Worm (Caenorhabditis elegans): ENCODE results near the gene M03E7.2.
A peak's percentile ranks its signal among the peaks of the same experiment; 100 is the strongest.

Gene M03E7.2

DNA sequence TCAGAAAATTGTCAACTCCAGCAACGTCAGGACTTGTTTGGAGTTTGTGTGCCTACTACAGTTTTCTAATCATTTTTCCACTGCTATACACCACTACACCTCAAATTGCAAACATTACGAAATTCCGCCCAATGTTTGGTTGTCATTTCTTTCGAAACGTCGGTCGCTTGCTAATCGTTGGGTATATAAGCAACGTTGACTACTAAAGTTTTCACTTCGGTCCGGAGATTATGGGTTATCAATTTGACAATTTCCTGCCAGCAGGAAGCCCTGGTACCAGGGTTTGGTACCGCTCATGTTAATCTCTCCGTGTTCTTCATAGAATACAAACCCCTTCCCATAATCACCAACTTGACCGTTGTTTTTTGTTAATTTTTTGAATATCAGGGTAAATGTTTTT, 41.4 kb upstream of the M03E7.2 start (continued):
- 0 out of 2 replicates have a peak, but pooled peaks have one; percentile 63 for TF ChIP-seq egl-43 (GFP tag; IDR thresholded peaks at IDR 0.05)
- TF ChIP-seq daf-16 (GFP tag; optimal IDR thresholded peaks at IDR 0.05), result peak in 1 of 2 experiments; percentile 44
- TF ChIP-seq daf-16 (tag; optimal IDR thresholded peaks at IDR 0.05), result peak; percentile 90
- 0 out of 2 replicates have a peak, but pooled peaks have one; percentile 18 for TF ChIP-seq tra-1 (GFP tag; IDR thresholded peaks at IDR 0.05)
- TF ChIP-seq nhr-41 (GFP tag; IDR thresholded peaks at IDR 0.05), result 0 out of 2 replicates have a peak, but pooled peaks have one; percentile 33
- TF ChIP-seq nhr-48 (tag; optimal IDR thresholded peaks at IDR 0.05), result peak; percentile 55
- TF ChIP-seq snpc-1.2 (GFP tag; IDR thresholded peaks at IDR 0.05), result no peak
- no peak for TF ChIP-seq hlh-11 (tag; optimal IDR thresholded peaks at IDR 0.05)
- TF ChIP-seq hif-1 (tag; optimal IDR thresholded peaks at IDR 0.05), result peak in 1 of 2 experiments; percentile 59
- TF ChIP-seq lin-1 (GFP tag; IDR thresholded peaks at IDR 0.05), result peak; percentile 64; the same call in 1 of the 2 replicates
- TF ChIP-seq hlh-30 (tag; optimal IDR thresholded peaks at IDR 0.05; ENCODE audit: insufficient read depth), result peak; percentile 17
- TF ChIP-seq lin-29 (GFP tag; IDR thresholded peaks at IDR 0.05), result no peak
- no peak for TF ChIP-seq jun-1 (tag; optimal IDR thresholded peaks at IDR 0.05)
- peak; percentile 47 for TF ChIP-seq pqm-1 (tag; optimal IDR thresholded peaks at IDR 0.05)
- peak; percentile 23 for TF ChIP-seq lin-13 (GFP tag; optimal IDR thresholded peaks at IDR 0.05)
- TF ChIP-seq snpc-4 (tag; optimal IDR thresholded peaks at IDR 0.05), result peak; percentile 91
- TF ChIP-seq arid-1 (GFP tag; conservative IDR thresholded peaks at IDR 0.05), result peak; percentile 54; the same call in 1 of the 2 replicates
- TF ChIP-seq lin-38 (GFP tag; IDR thresholded peaks at IDR 0.05), result peak; percentile 54
- TF ChIP-seq zip-2 (tag; optimal IDR thresholded peaks at IDR 0.05), result peak; percentile 92
- TF ChIP-seq ctbp-1 (GFP tag; IDR thresholded peaks at IDR 0.05), result 0 out of 2 replicates have a peak, but pooled peaks have one; percentile 10
- no peak for TF ChIP-seq mdl-1 (tag; optimal IDR thresholded peaks at IDR 0.05)
- 0 out of 2 replicates have a peak, but pooled peaks have one; percentile 25 for TF ChIP-seq php-3 (GFP tag; IDR thresholded peaks at IDR 0.05)
- peak; percentile 35 for TF ChIP-seq mxl-3 (GFP tag; optimal IDR thresholded peaks at IDR 0.05)
- TF ChIP-seq lsy-2 (tag; optimal IDR thresholded peaks at IDR 0.05), result peak in 1 of 2 experiments; percentile 79
- no peak for TF ChIP-seq nhr-76 (tag; optimal IDR thresholded peaks at IDR 0.05)
- no peak for TF ChIP-seq Y48G9A.11 (GFP tag; IDR thresholded peaks at IDR 0.05)
- peak; percentile 60; the same call in 1 of the 2 replicates for TF ChIP-seq nhr-42 (GFP tag; IDR thresholded peaks at IDR 0.05)
- peak; percentile 61 for TF ChIP-seq mep-1 (tag; optimal IDR thresholded peaks at IDR 0.05)
- TF ChIP-seq T20F7.1 (GFP tag; optimal IDR thresholded peaks at IDR 0.05), result peak; percentile 45
- peak; percentile 98 for TF ChIP-seq nhr-28 (tag; optimal IDR thresholded peaks at IDR 0.05)

DNA sequence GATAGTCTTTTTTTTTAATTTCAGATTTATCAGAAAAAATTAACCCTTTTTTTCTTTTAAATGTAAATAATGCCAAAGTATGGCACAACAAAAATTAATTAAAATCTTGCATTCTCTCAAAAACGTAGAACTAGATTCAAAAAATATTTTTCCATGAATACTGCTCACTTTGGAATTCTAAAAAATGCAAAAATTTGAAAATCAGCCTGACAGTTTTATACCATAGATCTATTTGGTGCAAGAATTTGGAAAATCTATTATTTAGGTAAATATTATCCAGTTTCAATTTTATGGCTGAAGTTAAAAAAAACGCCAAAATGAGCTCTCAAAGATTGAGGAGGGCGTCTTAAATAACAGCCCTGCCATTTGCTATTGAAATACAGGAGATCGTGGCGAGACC, 37.7 kb upstream of the M03E7.2 start:
- no peak for TF ChIP-seq set-16 (GFP tag; IDR thresholded peaks at IDR 0.05)
- peak; percentile 94 for TF ChIP-seq aha-1 (tag)
- TF ChIP-seq Y48G9A.11 (GFP tag; IDR thresholded peaks at IDR 0.05), result no peak

DNA sequence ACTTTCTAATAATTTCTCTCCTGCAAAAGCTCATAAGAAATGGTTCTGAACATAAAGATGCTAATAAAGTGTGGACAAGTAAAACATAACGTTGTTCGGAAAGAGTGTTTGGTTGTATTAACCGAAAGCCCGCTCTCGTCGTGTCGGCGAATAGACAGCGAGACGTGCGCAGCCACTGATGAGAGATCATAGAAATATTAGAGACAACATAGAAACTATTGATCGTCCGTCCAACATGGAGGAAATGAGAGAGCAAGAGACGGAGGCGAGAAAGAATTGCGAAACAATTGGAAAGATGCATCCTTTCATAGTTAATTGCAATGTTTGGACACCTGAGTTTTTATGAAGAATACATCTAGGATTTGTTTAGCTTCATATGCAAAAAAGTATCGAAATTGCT, 36.9 kb upstream of the M03E7.2 start:
- no peak for TF ChIP-seq attf-4 (tag; optimal IDR thresholded peaks at IDR 0.05)
- TF ChIP-seq Y75B8A.6 (GFP tag; IDR thresholded peaks at IDR 0.05), result no peak
- no peak for TF ChIP-seq madf-9 (GFP tag; conservative IDR thresholded peaks at IDR 0.05)
- no peak for TF ChIP-seq ceh-82 (tag; optimal IDR thresholded peaks at IDR 0.05)
- TF ChIP-seq ZK546.5 (tag; optimal IDR thresholded peaks at IDR 0.05), result no peak
- TF ChIP-seq lir-3 (tag; optimal IDR thresholded peaks at IDR 0.05), result no peak
- TF ChIP-seq nhr-6 (tag; optimal IDR thresholded peaks at IDR 0.05), result peak; percentile 24
- peak; percentile 40 for TF ChIP-seq hlh-11 (tag; optimal IDR thresholded peaks at IDR 0.05)
- no peak for TF ChIP-seq arid-1 (GFP tag; conservative IDR thresholded peaks at IDR 0.05)
- peak; percentile 58 for TF ChIP-seq ceh-28 (tag; optimal IDR thresholded peaks at IDR 0.05)
- no peak for TF ChIP-seq daf-19 (GFP tag; conservative IDR thresholded peaks at IDR 0.05)
- peak; percentile 49 for TF ChIP-seq nhr-28 (tag; optimal IDR thresholded peaks at IDR 0.05)
- no peak for TF ChIP-seq unc-62 (GFP tag; optimal IDR thresholded peaks at IDR 0.05 in 1 of 2)
- TF ChIP-seq unc-62 (tag; optimal IDR thresholded peaks at IDR 0.05), result no peak
- no peak for TF ChIP-seq daf-16 (GFP tag; optimal IDR thresholded peaks at IDR 0.05)
- peak; percentile 62 for TF ChIP-seq daf-16 (tag; optimal IDR thresholded peaks at IDR 0.05)
- no peak for TF ChIP-seq spr-1 (tag; optimal IDR thresholded peaks at IDR 0.05)
- TF ChIP-seq hlh-30 (tag; optimal IDR thresholded peaks at IDR 0.05; ENCODE audit: insufficient read depth), result peak; percentile 41
- no peak for TF ChIP-seq egl-27 (tag; optimal IDR thresholded peaks at IDR 0.05)
- TF ChIP-seq aha-1 (tag), result peak; percentile 76
- TF ChIP-seq daf-12 (tag; optimal IDR thresholded peaks at IDR 0.05), result no peak
- no peak for TF ChIP-seq Y5F2A.4 (GFP tag; optimal IDR thresholded peaks at IDR 0.05)
- TF ChIP-seq mep-1 (tag; optimal IDR thresholded peaks at IDR 0.05), result peak; percentile 71
- no peak for TF ChIP-seq duxl-1 (tag; optimal IDR thresholded peaks at IDR 0.05; ENCODE audit: poor library complexity)
- TF ChIP-seq lim-7 (GFP tag; IDR thresholded peaks at IDR 0.05), result no peak

All from whole organism, L4 larva.